Fruit fly (Drosophila melanogaster): ENCODE results near the gene cu.
A peak's percentile ranks its signal among the peaks of the same experiment; 100 is the strongest.

The cu gene

DNA sequence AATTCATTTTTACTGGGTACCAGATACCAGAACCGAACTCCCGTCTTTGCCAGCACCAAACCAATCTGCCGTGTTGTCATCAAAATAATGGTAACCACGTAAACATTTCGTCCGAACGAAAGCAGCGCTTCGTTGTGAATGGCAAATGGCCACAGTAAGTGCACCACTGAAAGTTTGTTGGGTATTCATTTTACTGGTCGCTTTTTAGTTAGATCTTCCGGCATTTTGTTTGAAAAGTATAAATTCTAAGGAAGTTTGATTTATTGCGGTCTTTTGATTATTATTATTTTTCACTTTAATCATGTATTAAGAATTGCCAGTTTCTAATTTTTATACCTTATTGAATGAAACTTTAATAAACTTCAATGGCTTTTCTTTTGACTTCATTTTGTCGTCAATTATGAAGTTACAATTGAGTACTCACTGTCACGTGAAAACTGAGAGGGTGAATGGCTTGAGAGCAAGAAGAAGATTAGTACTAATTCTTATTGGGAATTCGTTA is 17.1 kb downstream of the cu start, which contains the start of gene ZnT86D (continued):
- TF ChIP-seq CG1621 (tag; optimal IDR thresholded peaks at IDR 0.05): peak; percentile 45
- peak; percentile 58 for TF ChIP-seq Ets21C (GFP tag; optimal IDR thresholded peaks at IDR 0.05)
- TF ChIP-seq CG6276 (GFP tag; optimal IDR thresholded peaks at IDR 0.05): no peak
- TF ChIP-seq fd59A (GFP tag; optimal IDR thresholded peaks at IDR 0.05): peak; percentile 1
- TF ChIP-seq svp (GFP tag): no peak
- 0 out of 2 replicates have a peak, but pooled peaks have one; percentile 54 for TF ChIP-seq Gug (GFP tag; IDR thresholded peaks at IDR 0.05)
- TF ChIP-seq dsx (GFP tag; optimal IDR thresholded peaks at IDR 0.05; ENCODE audit: poor library complexity, severe bottlenecking): peak; percentile 56
- no peak for TF ChIP-seq CG8319 (GFP tag; optimal IDR thresholded peaks at IDR 0.05)
- TF ChIP-seq CG32006 (GFP tag; optimal IDR thresholded peaks at IDR 0.05): peak; percentile 74
- peak; percentile 70 for TF ChIP-seq Eip75B (GFP tag; optimal IDR thresholded peaks at IDR 0.05)
- TF ChIP-seq ss (GFP tag; optimal IDR thresholded peaks at IDR 0.05): peak; percentile 11 to 67
- peak; percentile 40 for TF ChIP-seq fkh (GFP tag; optimal IDR thresholded peaks at IDR 0.05)
- TF ChIP-seq topi (GFP tag; optimal IDR thresholded peaks at IDR 0.05): peak; percentile 78
- TF ChIP-seq vri (GFP tag; optimal IDR thresholded peaks at IDR 0.05): peak; percentile 56

dm6 chr3R:11216156-11216630 is 18.8 kb downstream of the cu start, which contains the start of the genes RpS25 and CG4820:
RpS25 (minus strand) TSS chr3R:11216287.
CG4820 (plus strand) TSS chr3R:11216535.
- TF ChIP-seq CG11762 (GFP tag; optimal IDR thresholded peaks at IDR 0.05; ENCODE audit: insufficient read depth): peak; percentile 60
- peak; percentile 97 for TF ChIP-seq CG6854 (GFP tag; optimal IDR thresholded peaks at IDR 0.05)
- TF ChIP-seq Smox (GFP tag; optimal IDR thresholded peaks at IDR 0.05): peak; percentile 74
- peak; percentile 57 for TF ChIP-seq fd59A (GFP tag; optimal IDR thresholded peaks at IDR 0.05)
- TF ChIP-seq Hr39 (GFP tag; optimal IDR thresholded peaks at IDR 0.05): peak; percentile 84
- peak; percentile 88 for TF ChIP-seq CG7368 (GFP tag; optimal IDR thresholded peaks at IDR 0.05)
- TF ChIP-seq Sox102F (GFP tag; optimal IDR thresholded peaks at IDR 0.05): peak; percentile 89
- peak; percentile 85 for TF ChIP-seq Eip75B (GFP tag; optimal IDR thresholded peaks at IDR 0.05)
- TF ChIP-seq acj6 (GFP tag; optimal IDR thresholded peaks at IDR 0.05): peak; percentile 84
- TF ChIP-seq CG6808 (GFP tag; optimal IDR thresholded peaks at IDR 0.05): peak; percentile 79
- TF ChIP-seq salr (GFP tag; optimal IDR thresholded peaks at IDR 0.05): peak in 1 of 2 experiments; percentile 84
- TF ChIP-seq net (GFP tag; optimal IDR thresholded peaks at IDR 0.05): peak; percentile 88
- peak; percentile 90 for TF ChIP-seq esn (GFP tag; optimal IDR thresholded peaks at IDR 0.05)
- peak; percentile 79 for TF ChIP-seq CG1621 (tag; optimal IDR thresholded peaks at IDR 0.05)
- peak; percentile 82 for TF ChIP-seq CG34406 (GFP tag; optimal IDR thresholded peaks at IDR 0.05)
- no peak for TF ChIP-seq CG6276 (GFP tag; optimal IDR thresholded peaks at IDR 0.05)
- peak; percentile 57 for TF ChIP-seq spab (GFP tag; optimal IDR thresholded peaks at IDR 0.05)
- TF ChIP-seq vri (GFP tag; optimal IDR thresholded peaks at IDR 0.05): peak; percentile 87
- TF ChIP-seq CG31627 (GFP tag; optimal IDR thresholded peaks at IDR 0.05): peak; percentile 85
- peak; percentile 71 to 86 for TF ChIP-seq ss (GFP tag; optimal IDR thresholded peaks at IDR 0.05)
- no peak for TF ChIP-seq svp (GFP tag)
- TF ChIP-seq Eip78C (GFP tag): peak; percentile 96
- TF ChIP-seq dsx (GFP tag; optimal IDR thresholded peaks at IDR 0.05; ENCODE audit: poor library complexity, severe bottlenecking): peak; percentile 31
- peak; percentile 78 for TF ChIP-seq CG8319 (GFP tag; optimal IDR thresholded peaks at IDR 0.05)
- no peak for TF ChIP-seq CG10631 (GFP tag; optimal IDR thresholded peaks at IDR 0.05)
- peak; percentile 64 for TF ChIP-seq Ets21C (GFP tag; optimal IDR thresholded peaks at IDR 0.05)
- TF ChIP-seq CG15336 (GFP tag; IDR thresholded peaks at IDR 0.05): peak; percentile 24; the same call in 1 of the 2 replicates
- peak; percentile 91 for TF ChIP-seq lz (GFP tag; optimal IDR thresholded peaks at IDR 0.05)
- TF ChIP-seq CG3032 (tag; optimal IDR thresholded peaks at IDR 0.05): peak; percentile 72
- TF ChIP-seq topi (GFP tag; optimal IDR thresholded peaks at IDR 0.05): peak; percentile 86
- peak; percentile 88 for TF ChIP-seq cyc (GFP tag; optimal IDR thresholded peaks at IDR 0.05)
- TF ChIP-seq Blimp-1 (GFP tag; optimal IDR thresholded peaks at IDR 0.05): peak; percentile 67
- TF ChIP-seq CG6163 (GFP tag; IDR thresholded peaks at IDR 0.05): peak; percentile 77; the same call in 2 of the 3 replicates
- peak; percentile 89 for TF ChIP-seq Met (GFP tag; optimal IDR thresholded peaks at IDR 0.05)
- peak; percentile 84 for TF ChIP-seq fd85E (GFP tag; optimal IDR thresholded peaks at IDR 0.05)
- peak; percentile 94 for TF ChIP-seq fkh (GFP tag; optimal IDR thresholded peaks at IDR 0.05)
- peak; percentile 82 for TF ChIP-seq eg (GFP tag; IDR thresholded peaks at IDR 0.05)
- TF ChIP-seq Eip93F (GFP tag; optimal IDR thresholded peaks at IDR 0.05): no peak
- no peak for TF ChIP-seq Hr38 (GFP tag; optimal IDR thresholded peaks at IDR 0.05)
- peak; percentile 92 for TF ChIP-seq CG3919 (GFP tag; optimal IDR thresholded peaks at IDR 0.05)
- TF ChIP-seq Ets96B (tag; optimal IDR thresholded peaks at IDR 0.05): peak; percentile 41
- peak; percentile 47 for TF ChIP-seq Sox15 (GFP tag; optimal IDR thresholded peaks at IDR 0.05)
- no peak for TF ChIP-seq Gug (GFP tag; IDR thresholded peaks at IDR 0.05)
- peak; percentile 76 for TF ChIP-seq CG10669 (GFP tag; optimal IDR thresholded peaks at IDR 0.05)
- TF ChIP-seq Sox14 (GFP tag; optimal IDR thresholded peaks at IDR 0.05): peak; percentile 83
